Worm (Caenorhabditis elegans) whole organism, L4 larva: ENCODE data around the gene eif-3.G.

Source experiments
- F26F4.8 ChIP-seq: fragments of 200-800 bp; sonication (Bioruptor generic); conservative IDR thresholded peaks from 2 replicates; pipeline ENCODE4 v1.3.6; 2022; ENCODE audit warnings: missing genetic modification characterization, missing compliant biosample characterization
- F37D6.2 ChIP-seq: sonication (generic microtip); optimal IDR thresholded peaks from 2 replicates; lab custom pipeline; 2016; ENCODE audit warnings: mild to moderate bottlenecking, missing genetic modification characterization, missing compliant biosample characterization
- F44E2.7 ChIP-seq: fragments of 200-800 bp; sonication (Bioruptor generic); IDR thresholded peaks from 2 replicates; pipeline ENCODE4 v2.1.2; 2022; ENCODE audit warnings: missing genetic modification characterization, missing compliant biosample characterization
- T20F7.1 ChIP-seq: fragments of 200-800 bp; sonication (Bioruptor generic); optimal IDR thresholded peaks from 2 replicates; lab custom pipeline; 2018; ENCODE audit warnings: mild to moderate bottlenecking, missing genetic modification characterization, missing compliant biosample characterization
- Y105C5A.15 ChIP-seq: fragments of 200-800 bp; sonication (Bioruptor generic); IDR thresholded peaks from 2 replicates; pipeline ENCODE4 v1.3.6; 2022; ENCODE audit warnings: missing genetic modification characterization, missing compliant biosample characterization
- Y48G9A.11 ChIP-seq: fragments of 200-800 bp; sonication (Bioruptor generic); IDR thresholded peaks from 2 replicates; pipeline ENCODE4 v1.3.6; 2022; ENCODE audit warnings: missing genetic modification reagents, missing genetic modification characterization, missing compliant biosample characterization
- Y75B8A.6 ChIP-seq: fragments of 200-800 bp; sonication (Bioruptor generic); IDR thresholded peaks from 2 replicates; pipeline ENCODE4 v1.3.6; 2022; ENCODE audit warnings: missing genetic modification reagents, missing genetic modification characterization, missing compliant biosample characterization
- ZK337.2 ChIP-seq: fragments of 200-800 bp; sonication (Bioruptor generic); IDR thresholded peaks from 2 replicates; pipeline ENCODE4 v1.3.6; 2022; ENCODE audit warnings: missing genetic modification reagents, missing genetic modification characterization, missing compliant biosample characterization
- aha-1 ChIP-seq: fragments of 150-350 bp; peaks from one replicate; lab custom pipeline; 2014; ENCODE audit warnings: missing biosample characterization, missing genetic modification characterization
- aly-2 ChIP-seq: sonication (generic microtip); optimal IDR thresholded peaks from 2 replicates; lab custom pipeline; 2018; ENCODE audit warnings: missing biosample characterization, missing genetic modification characterization
- ceh-44 ChIP-seq: fragments of 200-800 bp; sonication (Bioruptor generic); IDR thresholded peaks from 2 replicates; pipeline ENCODE4 v1.3.6; 2022; ENCODE audit warnings: missing genetic modification reagents, missing genetic modification characterization, missing compliant biosample characterization
- daf-16 ChIP-seq, 3 experiments: sonication (generic microtip); optimal IDR thresholded peaks; 2 replicates each; lab custom pipeline; 2016 to 2017; ENCODE audit warnings: missing genetic modification characterization in 3 of 3, missing genetic modification reagents in 3 of 3, mild to moderate bottlenecking in 2 of 3, missing compliant biosample characterization in 2 of 3, missing biosample characterization in 1 of 3, moderate library complexity in 1 of 3
- daf-19 ChIP-seq: fragments of 200-800 bp; sonication (Bioruptor generic); conservative IDR thresholded peaks from 2 replicates; pipeline ENCODE4 v1.3.6; 2022; ENCODE audit warnings: missing genetic modification characterization, missing compliant biosample characterization
- dmd-8 ChIP-seq: fragments of 200-800 bp; sonication (Bioruptor generic); IDR thresholded peaks from 2 replicates; pipeline ENCODE4 v1.3.6; 2022; ENCODE audit warnings: missing genetic modification characterization, missing compliant biosample characterization
- dmd-9 ChIP-seq: fragments of 200-800 bp; sonication (Bioruptor generic); IDR thresholded peaks from 2 replicates; pipeline ENCODE4 v1.3.6; 2022; ENCODE audit warnings: missing genetic modification reagents, missing genetic modification characterization, missing compliant biosample characterization
- duxl-1 ChIP-seq: sonication (generic microtip); optimal IDR thresholded peaks from 2 replicates; lab custom pipeline; 2016; ENCODE audit warnings: mild to moderate bottlenecking, missing genetic modification characterization, moderate library complexity, missing compliant biosample characterization; ENCODE audit not compliant: poor library complexity
- egl-27 ChIP-seq: sonication (generic microtip); optimal IDR thresholded peaks from 3 replicates; lab custom pipeline; 2017; ENCODE audit warnings: missing biosample characterization, missing genetic modification reagents, missing genetic modification characterization
- fos-1 ChIP-seq: fragments of 150-350 bp; optimal IDR thresholded peaks from 2 replicates; lab custom pipeline; 2014; ENCODE audit warnings: missing biosample characterization, missing genetic modification characterization
- hmg-1.1 ChIP-seq: fragments of 200-800 bp; sonication (Bioruptor generic); IDR thresholded peaks from 2 replicates; pipeline ENCODE4 v1.3.6; 2022; ENCODE audit warnings: missing genetic modification reagents, missing genetic modification characterization, missing compliant biosample characterization
- jun-1 ChIP-seq: fragments of 150-350 bp; optimal IDR thresholded peaks from 2 replicates; lab custom pipeline; 2014; ENCODE audit warnings: missing biosample characterization, missing genetic modification reagents, missing genetic modification characterization
- lin-15B ChIP-seq: fragments of 150-350 bp; sonication (generic microtip); optimal IDR thresholded peaks from 3 replicates; lab custom pipeline; 2014; ENCODE audit warnings: missing biosample characterization, missing genetic modification characterization
- lin-29 ChIP-seq: fragments of 200-800 bp; sonication (Bioruptor generic); IDR thresholded peaks from 2 replicates; pipeline ENCODE4 v1.3.6; 2022; ENCODE audit warnings: missing genetic modification reagents, missing genetic modification characterization, missing compliant biosample characterization
- lsy-2 ChIP-seq, 2 experiments: fragments of 150-350 bp in 1 of 2; sonication (generic microtip) in 1 of 2; optimal IDR thresholded peaks; 2 replicates each; lab custom pipeline; 2014 to 2017; ENCODE audit warnings: missing biosample characterization in 2 of 2, missing genetic modification characterization in 2 of 2
- mes-2 ChIP-seq: sonication (generic microtip); optimal IDR thresholded peaks from 2 replicates; lab custom pipeline; 2016; ENCODE audit warnings: missing genotype, mild to moderate bottlenecking, missing genetic modification characterization, missing compliant biosample characterization; ENCODE audit not compliant: poor library complexity, severe bottlenecking
- nhr-102 ChIP-seq: sonication (generic microtip); optimal IDR thresholded peaks from 2 replicates; lab custom pipeline; 2016; ENCODE audit warnings: mild to moderate bottlenecking, missing genetic modification characterization, moderate library complexity, missing compliant biosample characterization
- nhr-25 ChIP-seq: sonication (generic microtip); optimal IDR thresholded peaks from 2 replicates; lab custom pipeline; 2017; ENCODE audit warnings: missing genetic modification characterization, mild to moderate bottlenecking, missing compliant biosample characterization, antibody characterized with exemption, moderate library complexity, borderline replicate concordance; ENCODE audit not compliant: insufficient read depth
- nhr-41 ChIP-seq: fragments of 200-800 bp; sonication (Bioruptor generic); IDR thresholded peaks from 2 replicates; pipeline ENCODE4 v1.3.6; 2022; ENCODE audit warnings: missing genetic modification reagents, missing genetic modification characterization, missing compliant biosample characterization
- nhr-42 ChIP-seq: fragments of 200-800 bp; sonication (Bioruptor generic); IDR thresholded peaks from 2 replicates; pipeline ENCODE4 v1.3.6; 2022; ENCODE audit warnings: missing genetic modification characterization, missing compliant biosample characterization
- nhr-76 ChIP-seq: fragments of 150-350 bp; optimal IDR thresholded peaks from 2 replicates; lab custom pipeline; 2014; ENCODE audit warnings: missing biosample characterization, missing genetic modification characterization
- nhr-77 ChIP-seq: fragments of 150-350 bp; optimal IDR thresholded peaks from 2 replicates; lab custom pipeline; 2014; ENCODE audit warnings: missing biosample characterization, missing genetic modification characterization
- saeg-2 ChIP-seq: fragments of 200-800 bp; sonication (Bioruptor generic); IDR thresholded peaks from 2 replicates; pipeline ENCODE4 v1.3.6; 2022; ENCODE audit warnings: missing genetic modification reagents, missing genetic modification characterization, missing compliant biosample characterization
- sdz-12 ChIP-seq: fragments of 200-800 bp; sonication (Bioruptor generic); optimal IDR thresholded peaks from 2 replicates; lab custom pipeline; 2018; ENCODE audit warnings: mild to moderate bottlenecking, missing genetic modification characterization, missing compliant biosample characterization
- skn-1 ChIP-seq: fragments of 150-350 bp; optimal IDR thresholded peaks from 2 replicates; lab custom pipeline; 2014; ENCODE audit warnings: missing biosample characterization, missing genetic modification characterization
- unc-130 ChIP-seq: sonication (generic microtip); optimal IDR thresholded peaks from 2 replicates; lab custom pipeline; 2016; ENCODE audit warnings: missing genetic modification reagents, missing genetic modification characterization, missing compliant biosample characterization
- unc-39 ChIP-seq: sonication (generic microtip); optimal IDR thresholded peaks from 2 replicates; lab custom pipeline; 2017; ENCODE audit warnings: missing biosample characterization, missing genetic modification characterization
- unc-62 ChIP-seq, 3 experiments: fragments of 150-350 bp in 1 of 3; sonication (generic microtip); optimal IDR thresholded peaks in 2 of 3; peaks in 1 of 3; 1 replicate in 1 of 3; 2 replicates in 2 of 3; lab custom pipeline; 2014 to 2017; ENCODE audit warnings: missing biosample characterization in 3 of 3, missing genetic modification characterization in 3 of 3, missing genetic modification reagents in 3 of 3, missing genotype in 1 of 3
- vab-7 ChIP-seq: fragments of 200-800 bp; sonication (Bioruptor generic); IDR thresholded peaks from 2 replicates; pipeline ENCODE4 v1.3.6; 2022; ENCODE audit warnings: missing genetic modification reagents, missing genetic modification characterization, missing compliant biosample characterization
- zfp-2 ChIP-seq: sonication (generic microtip); optimal IDR thresholded peaks from 2 replicates; lab custom pipeline; 2016; ENCODE audit warnings: mild to moderate bottlenecking, missing genetic modification characterization, missing compliant biosample characterization
- zfp-3 ChIP-seq: fragments of 200-800 bp; sonication (Bioruptor generic); conservative IDR thresholded peaks from 2 replicates; pipeline ENCODE4 v1.3.6; 2022; ENCODE audit warnings: missing genetic modification reagents, missing genetic modification characterization, missing compliant biosample characterization
- zip-11 ChIP-seq: fragments of 200-800 bp; sonication (Bioruptor generic); IDR thresholded peaks from 2 replicates; pipeline ENCODE4 v1.3.6; 2022; ENCODE audit warnings: missing genetic modification characterization, missing compliant biosample characterization

Gene eif-3.G

ce11 chrII:8472916-8473315 lies 30.3 kb downstream of the eif-3.G start:
- TF ChIP-seq ZK337.2 (no peak), unc-62 (GFP tag; optimal IDR thresholded peaks at IDR 0.05 in 1 of 2; lab: Kevin White, UChicago) (peak in 1 of 2 experiments; percentile 91), unc-62 (tag; optimal IDR thresholded peaks at IDR 0.05; lab: Kevin White, UChicago) (no peak), duxl-1 (tag; lab: Kevin White, UChicago) (no peak)
- TF ChIP-seq, all 104 proteins: peak for 1

- TF ChIP-seq lin-15B (no peak), fos-1 (tag; lab: Kevin White, UChicago) (no peak), ceh-44 (GFP tag; lab: Robert Waterston, UW) (no peak), aly-2 (tag; lab: Kevin White, UChicago) (no peak), nhr-42 (GFP tag; lab: Robert Waterston, UW) (no peak), nhr-41 (GFP tag; lab: Robert Waterston, UW) (no peak), F37D6.2 (no peak), mes-2 (tag; lab: Kevin White, UChicago) (no peak), daf-19 (GFP tag; lab: Robert Waterston, UW) (no peak), skn-1 (tag; lab: Kevin White, UChicago) (no peak), Y75B8A.6 (no peak), T20F7.1 (GFP tag; lab: Kevin White, UChicago) (no peak), egl-27 (tag; lab: Kevin White, UChicago) (no peak), nhr-76 (tag; lab: Kevin White, UChicago) (no peak), nhr-102 (no peak), vab-7 (GFP tag; lab: Robert Waterston, UW) (no peak)
These were observed 32.8 kb downstream of the eif-3.G start, which contains the start of the genes M05D6.1 and M05D6.3 for ce11 chrII:8475306-8475822. Gene M05D6.1, minus strand, starts transcription at chrII:8475406. Gene M05D6.3, plus strand, starts transcription at chrII:8475772.

DNA sequence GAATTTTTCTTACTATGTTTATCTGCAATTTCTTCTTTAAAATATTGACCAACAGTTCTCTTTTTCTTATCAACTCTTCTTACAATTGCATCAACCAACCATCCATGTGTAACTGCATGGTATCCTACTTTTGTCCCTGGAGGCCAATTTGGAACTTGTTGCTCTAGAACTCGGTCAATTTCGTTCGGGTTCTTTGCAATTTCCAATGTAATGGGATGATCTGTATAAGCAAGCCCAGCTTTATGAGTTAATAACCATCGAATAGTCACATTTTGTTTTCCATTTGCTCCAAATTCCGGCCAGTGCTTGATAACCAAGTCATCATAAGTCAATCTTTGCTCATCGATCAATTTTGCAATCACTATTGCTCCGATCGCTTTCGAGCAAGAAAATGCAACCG lies 36.8 kb downstream of the eif-3.G start:
- TF ChIP-seq daf-16 (GFP tag; optimal IDR thresholded peaks at IDR 0.05; lab: Kevin White, UChicago) (no peak), daf-16 (tag; optimal IDR thresholded peaks at IDR 0.05; lab: Kevin White, UChicago) (peak; percentile 29), vab-7 (GFP tag; lab: Robert Waterston, UW) (peak; percentile 18; the same call in 1 of the 2 replicates), lsy-2 (tag; optimal IDR thresholded peaks at IDR 0.05; lab: Kevin White, UChicago) (peak in 1 of 2 experiments; percentile 6), zfp-3 (GFP tag; lab: Robert Waterston, UW) (no peak)

- TF ChIP-seq ceh-44 (GFP tag; lab: Robert Waterston, UW), result no peak
- TF ChIP-seq Y105C5A.15 (GFP tag; lab: Robert Waterston, UW), result 0 out of 2 replicates have a peak, but pooled peaks have one; percentile 8
- TF ChIP-seq unc-62 (GFP tag; optimal IDR thresholded peaks at IDR 0.05 in 1 of 2; lab: Kevin White, UChicago), result peak in 1 of 2 experiments; percentile 11
- no peak for TF ChIP-seq unc-62 (tag; optimal IDR thresholded peaks at IDR 0.05; lab: Kevin White, UChicago)
- TF ChIP-seq aha-1 (tag; lab: Kevin White, UChicago), result peak; percentile 93
These were observed 37.6 kb downstream of the eif-3.G start, which contains the start of gene lact-4 for ce11 chrII:8480166-8480565. Gene lact-4, minus strand, starts transcription at chrII:8480478.

- TF ChIP-seq egl-27 (tag; lab: Kevin White, UChicago) (no peak), Y48G9A.11 (no peak), jun-1 (tag; lab: Kevin White, UChicago) (no peak), unc-130 (GFP tag; lab: Kevin White, UChicago) (no peak), F26F4.8 (GFP tag; lab: Robert Waterston, UW) (no peak), dmd-8 (GFP tag; lab: Robert Waterston, UW) (no peak), fos-1 (tag; lab: Kevin White, UChicago) (no peak), dmd-9 (GFP tag; lab: Robert Waterston, UW) (no peak), nhr-77 (tag; lab: Kevin White, UChicago) (peak; percentile 39), saeg-2 (GFP tag; lab: Robert Waterston, UW) (no peak), ceh-44 (GFP tag; lab: Robert Waterston, UW) (no peak), zip-11 (GFP tag; lab: Robert Waterston, UW) (0 out of 2 replicates have a peak, but pooled peaks have one; percentile 14), F44E2.7 (no peak), hmg-1.1 (GFP tag; lab: Robert Waterston, UW) (no peak), nhr-25 (tag; lab: Kevin White, UChicago) (no peak), lin-29 (GFP tag; lab: Robert Waterston, UW) (no peak), unc-39 (tag; lab: Kevin White, UChicago) (no peak), sdz-12 (GFP tag; lab: Kevin White, UChicago) (no peak), zfp-2 (tag; lab: Kevin White, UChicago) (no peak)
These were observed 38.6 kb downstream of the eif-3.G start for ce11 chrII:8481033-8481708.
